Fruit fly (Drosophila melanogaster): ENCODE measurements around the gene Spn88Ea.

DNA sequence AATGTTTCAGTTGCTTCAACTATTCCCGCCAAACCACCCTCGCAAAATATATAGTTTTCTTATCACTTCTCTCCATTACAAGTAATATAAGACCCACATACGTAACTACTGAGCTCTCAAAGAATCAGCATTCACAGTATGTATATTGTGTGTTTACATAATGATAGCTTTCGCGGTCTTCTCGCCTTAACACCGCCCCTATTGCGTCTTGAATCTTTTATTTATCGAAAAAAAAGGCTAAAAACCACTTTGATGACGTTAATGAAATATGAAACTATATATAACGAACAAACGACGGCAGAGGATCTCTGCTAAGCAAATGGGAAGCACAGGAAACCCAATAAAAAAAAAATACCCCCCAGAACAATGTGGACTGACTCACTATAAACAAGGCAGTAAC lies 8.9 kb downstream of the Spn88Ea start:
- TF ChIP-seq CG8478 (optimal IDR thresholded peaks at IDR 0.05) (no peak), EcR (GFP tag; optimal IDR thresholded peaks at IDR 0.05) (no peak), psq (optimal IDR thresholded peaks at IDR 0.05) (no peak)
